Worm (Caenorhabditis elegans) whole organism, late embryonic: ENCODE measurements around the gene R148.8.

Experiments used
- ama-1 ChIP-seq: fragments of 150-350 bp; optimal IDR thresholded peaks from 2 replicates; lab custom pipeline; 2014
- dve-1 ChIP-seq: sonication (generic microtip); optimal IDR thresholded peaks from 2 replicates; lab custom pipeline; 2017; ENCODE audit warnings: antibody characterized with exemption, mild to moderate bottlenecking, missing genetic modification characterization, missing compliant biosample characterization
- elt-2 ChIP-seq: sonication (generic microtip); optimal IDR thresholded peaks from 2 replicates; lab custom pipeline; 2016; ENCODE audit warnings: missing genetic modification reagents, missing genetic modification characterization, missing compliant biosample characterization
- unc-55 ChIP-seq: sonication (generic microtip); optimal IDR thresholded peaks from 2 replicates; lab custom pipeline; 2017; ENCODE audit warnings: missing biosample characterization, missing genetic modification reagents, missing genetic modification characterization
- unc-86 ChIP-seq: sonication (generic microtip); optimal IDR thresholded peaks from 2 replicates; lab custom pipeline; 2016; ENCODE audit warnings: missing genetic modification characterization, missing compliant biosample characterization

ce11 chrIII:3203589-3203988 is 12.3 kb downstream of the R148.8 start:
- TF ChIP-seq dve-1 (tag; lab: Kevin White, UChicago) (no peak), elt-2 (no peak), ama-1 (no peak), unc-86 (tag; lab: Kevin White, UChicago) (no peak), unc-55 (GFP tag; lab: Kevin White, UChicago) (no peak)
